Fruit fly (Drosophila melanogaster): ENCODE data around the gene B4.

- TF ChIP-seq CG17806 (tag; optimal IDR thresholded peaks at IDR 0.05) = no peak
- no peak for TF ChIP-seq fd96Ca (GFP tag; IDR thresholded peaks at IDR 0.05)
- TF ChIP-seq CG14655 (GFP tag; optimal IDR thresholded peaks at IDR 0.05) = no peak
- no peak for TF ChIP-seq CG13204 (GFP tag; optimal IDR thresholded peaks at IDR 0.05)
- TF ChIP-seq CG32121 (GFP tag; IDR thresholded peaks at IDR 0.05) = no peak
Observed at dm6 chr2L:13591393-13591792, 42.3 kb upstream of the B4 start.

All from whole organism, pupa.